Worm (Caenorhabditis elegans): ENCODE measurements around the gene oac-50.

- TF ChIP-seq pag-3 (tag; optimal IDR thresholded peaks at IDR 0.05; ENCODE audit: borderline replicate concordance): no peak
- no peak for TF ChIP-seq nfya-1 (tag; optimal IDR thresholded peaks at IDR 0.05)
- TF ChIP-seq ref-2 (tag; optimal IDR thresholded peaks at IDR 0.05): no peak
- TF ChIP-seq pros-1 (tag; optimal IDR thresholded peaks at IDR 0.05): no peak
- TF ChIP-seq rnt-1 (tag; optimal IDR thresholded peaks at IDR 0.05): no peak
- TF ChIP-seq ama-1 (optimal IDR thresholded peaks at IDR 0.05): no peak
- TF ChIP-seq sox-4 (tag; optimal IDR thresholded peaks at IDR 0.05): no peak
- TF ChIP-seq ceh-19 (GFP tag; optimal IDR thresholded peaks at IDR 0.05): no peak
- no peak for TF ChIP-seq pha-4 (tag; optimal IDR thresholded peaks at IDR 0.05)
- TF ChIP-seq fkh-10 (GFP tag; optimal IDR thresholded peaks at IDR 0.05): no peak
Observed at ce11 chrV:9079965-9080432, 6.7 kb upstream of the oac-50 start.
